Fruit fly (Drosophila melanogaster) whole organism, embryonic: Measurements from ENCODE around the gene CG43318.
A peak's percentile ranks its signal among the peaks of the same experiment; 100 is the strongest.

Experiments
- Abd-B ChIP-seq: fragments of 200-800 bp; sonication (Bioruptor generic); optimal IDR thresholded peaks from 2 replicates; lab custom pipeline; 2018; ENCODE audit warnings: missing biosample characterization, mild to moderate bottlenecking, missing genetic modification characterization, moderate library complexity
- BEAF-32 ChIP-seq: fragments of 200-800 bp; sonication (Bioruptor generic); optimal IDR thresholded peaks from 3 replicates; lab custom pipeline; 2017; ENCODE audit warnings: missing biosample characterization, missing genetic modification characterization, mild to moderate bottlenecking, moderate library complexity, missing genetic modification reagents
- CG11695 ChIP-seq: fragments of 200-800 bp; sonication (Bioruptor generic); IDR thresholded peaks from 3 replicates; pipeline ENCODE4 v1.3.6; 2022; ENCODE audit warnings: missing biosample characterization, missing genetic modification characterization
- CG12942 ChIP-seq: fragments of 200-800 bp; sonication (Bioruptor generic); optimal IDR thresholded peaks from 3 replicates; lab custom pipeline; 2016; ENCODE audit warnings: missing biosample characterization, missing genetic modification characterization
- CG13287 ChIP-seq: fragments of 200-800 bp; sonication (Bioruptor generic); IDR thresholded peaks from 2 replicates; pipeline ENCODE4 v1.3.6; 2022; ENCODE audit warnings: missing biosample characterization, missing genetic modification characterization; ENCODE audit not compliant: partially characterized antibody
- CG14014 ChIP-seq: fragments of 200-800 bp; sonication (Bioruptor generic); IDR thresholded peaks from 2 replicates; pipeline ENCODE4 v1.3.6; 2022; ENCODE audit warnings: missing biosample characterization, missing genetic modification characterization
- CG15514 ChIP-seq: fragments of 200-800 bp; sonication (Bioruptor generic); optimal IDR thresholded peaks from 3 replicates; lab custom pipeline; 2017; ENCODE audit warnings: missing biosample characterization, missing genetic modification characterization, mild to moderate bottlenecking, moderate library complexity, missing genetic modification reagents
- CG1603 ChIP-seq: fragments of 200-800 bp; sonication (Bioruptor generic); optimal IDR thresholded peaks from 2 replicates; lab custom pipeline; 2019; ENCODE audit warnings: missing biosample characterization, mild to moderate bottlenecking, missing genetic modification characterization, moderate library complexity
- CG17328 ChIP-seq: fragments of 200-800 bp; sonication (Bioruptor generic); IDR thresholded peaks from 2 replicates; pipeline ENCODE4 v1.3.6; 2022; ENCODE audit warnings: missing biosample characterization, missing genetic modification characterization
- CG17912 ChIP-seq: fragments of 200-800 bp; sonication (Bioruptor generic); optimal IDR thresholded peaks from 2 replicates; lab custom pipeline; 2018; ENCODE audit warnings: missing biosample characterization, mild to moderate bottlenecking, missing genetic modification characterization
- CG18764 ChIP-seq: fragments of 200-800 bp; sonication (Bioruptor generic); optimal IDR thresholded peaks from 3 replicates; lab custom pipeline; 2016; ENCODE audit warnings: missing biosample characterization, missing genetic modification characterization
- CG31441 ChIP-seq: fragments of 200-800 bp; sonication (Bioruptor generic); IDR thresholded peaks from 2 replicates; pipeline ENCODE4 v1.3.6; 2022; ENCODE audit warnings: missing biosample characterization, missing genetic modification characterization
- CG42726 ChIP-seq: fragments of 200-800 bp; sonication (Bioruptor generic); IDR thresholded peaks from 2 replicates; pipeline ENCODE4 v1.3.6; 2022; ENCODE audit warnings: missing biosample characterization, missing genetic modification characterization; ENCODE audit not compliant: partially characterized antibody
- CG4617 ChIP-seq: fragments of 200-800 bp; sonication (Bioruptor generic); optimal IDR thresholded peaks from 3 replicates; lab custom pipeline; 2016; ENCODE audit warnings: missing biosample characterization, missing genetic modification characterization, borderline replicate concordance
- CG7271 ChIP-seq: fragments of 200-800 bp; sonication (Bioruptor generic); optimal IDR thresholded peaks from 2 replicates; lab custom pipeline; 2018; ENCODE audit warnings: missing biosample characterization, mild to moderate bottlenecking, missing genetic modification characterization, moderate library complexity
- CG7745 ChIP-seq: fragments of 200-800 bp; sonication (Bioruptor generic); optimal IDR thresholded peaks from 2 replicates; lab custom pipeline; 2018; ENCODE audit warnings: missing biosample characterization, mild to moderate bottlenecking, missing genetic modification characterization, moderate library complexity
- Dek ChIP-seq: fragments of 200-800 bp; sonication (Bioruptor generic); optimal IDR thresholded peaks from 3 replicates; lab custom pipeline; 2019; ENCODE audit warnings: missing biosample characterization, mild to moderate bottlenecking, missing genetic modification characterization, moderate library complexity
- Dp ChIP-seq: fragments of 200-800 bp; sonication (Bioruptor generic); optimal IDR thresholded peaks from 2 replicates; lab custom pipeline; 2018; ENCODE audit warnings: missing biosample characterization, mild to moderate bottlenecking, missing genetic modification characterization, moderate library complexity
- Drgx ChIP-seq: fragments of 200-800 bp; sonication (Bioruptor generic); IDR thresholded peaks from 2 replicates; pipeline ENCODE4 v1.3.6; 2022; ENCODE audit warnings: missing biosample characterization, missing genetic modification characterization
- E2f2 ChIP-seq: fragments of 200-800 bp; sonication (Bioruptor generic); IDR thresholded peaks from 2 replicates; pipeline ENCODE4 v1.3.6; 2022; ENCODE audit warnings: missing biosample characterization, missing genetic modification characterization
- Fer3 ChIP-seq: fragments of 200-800 bp; sonication (Bioruptor generic); optimal IDR thresholded peaks from 2 replicates; lab custom pipeline; 2018; ENCODE audit warnings: missing biosample characterization, mild to moderate bottlenecking, missing genetic modification characterization, moderate library complexity
- MBD-R2 ChIP-seq: fragments of 200-800 bp; sonication (Bioruptor generic); IDR thresholded peaks from 2 replicates; pipeline ENCODE4 v1.3.6; 2022; ENCODE audit warnings: missing biosample characterization, missing genetic modification characterization
- MESR4 ChIP-seq: fragments of 200-800 bp; sonication (Bioruptor generic); optimal IDR thresholded peaks from 2 replicates; lab custom pipeline; 2018; ENCODE audit warnings: missing biosample characterization, mild to moderate bottlenecking, missing genetic modification characterization, moderate library complexity
- Xbp1 ChIP-seq: fragments of 200-800 bp; sonication (Bioruptor generic); optimal IDR thresholded peaks from 3 replicates; lab custom pipeline; 2016; ENCODE audit warnings: missing biosample characterization, mild to moderate bottlenecking, missing genetic modification characterization
- YL-1 ChIP-seq: fragments of 200-800 bp; sonication (Bioruptor generic); optimal IDR thresholded peaks from 3 replicates; lab custom pipeline; 2017; ENCODE audit warnings: missing biosample characterization, mild to moderate bottlenecking, missing genetic modification characterization
- amos ChIP-seq: fragments of 200-800 bp; sonication (Bioruptor generic); IDR thresholded peaks from 2 replicates; pipeline ENCODE4 v1.3.6; 2022; ENCODE audit warnings: missing biosample characterization, missing genetic modification characterization; ENCODE audit not compliant: partially characterized antibody
- aop ChIP-seq: fragments of 200-800 bp; sonication (Bioruptor generic); IDR thresholded peaks from 2 replicates; pipeline ENCODE4 v1.3.6; 2022; ENCODE audit warnings: missing biosample characterization, missing genetic modification characterization
- bab2 ChIP-seq: fragments of 200-800 bp; sonication (Bioruptor generic); optimal IDR thresholded peaks from 2 replicates; lab custom pipeline; 2016; ENCODE audit warnings: missing biosample characterization, missing genetic modification characterization
- bcd ChIP-seq: fragments of 200-800 bp; sonication (Bioruptor generic); optimal IDR thresholded peaks from 2 replicates; lab custom pipeline; 2017; ENCODE audit warnings: missing biosample characterization, mild to moderate bottlenecking, missing genetic modification characterization
- btn ChIP-seq: fragments of 200-800 bp; sonication (Bioruptor generic); optimal IDR thresholded peaks from 2 replicates; lab custom pipeline; 2016; ENCODE audit warnings: missing biosample characterization, missing genetic modification characterization
- crp ChIP-seq, 2 experiments: fragments of 200-800 bp; sonication (Bioruptor generic); optimal IDR thresholded peaks; 2 replicates in 1 of 2; 3 replicates in 1 of 2; lab custom pipeline; 2017; ENCODE audit warnings: missing biosample characterization in 2 of 2, missing genetic modification characterization in 2 of 2, mild to moderate bottlenecking in 1 of 2, moderate library complexity in 1 of 2
- dysf ChIP-seq: fragments of 200-800 bp; sonication (Bioruptor generic); IDR thresholded peaks from 3 replicates; pipeline ENCODE4 v1.3.6; 2022; ENCODE audit warnings: missing biosample characterization, missing genetic modification characterization
- eve ChIP-seq, 2 experiments: fragments of >200 bp; optimal IDR thresholded peaks; 2 replicates each; lab custom pipeline; 2017; ENCODE audit warnings: missing biosample characterization in 2 of 2, missing genetic modification characterization in 2 of 2
- gce ChIP-seq: fragments of 200-800 bp; sonication (Bioruptor generic); IDR thresholded peaks from 3 replicates; pipeline ENCODE4 v1.3.6; 2022; ENCODE audit warnings: missing biosample characterization, missing genetic modification characterization
- lab ChIP-seq: fragments of 200-800 bp; sonication (Bioruptor generic); optimal IDR thresholded peaks from 3 replicates; lab custom pipeline; 2017; ENCODE audit warnings: missing biosample characterization, missing genetic modification characterization, mild to moderate bottlenecking, moderate library complexity, missing genetic modification reagents
- mam ChIP-seq: fragments of 200-800 bp; sonication (Bioruptor generic); optimal IDR thresholded peaks from 3 replicates; lab custom pipeline; 2016; ENCODE audit warnings: missing biosample characterization, missing genetic modification characterization
- pfk ChIP-seq: fragments of 200-800 bp; sonication (Bioruptor generic); optimal IDR thresholded peaks from 2 replicates; lab custom pipeline; 2018; ENCODE audit warnings: missing biosample characterization, mild to moderate bottlenecking, missing genetic modification characterization, moderate library complexity
- prd ChIP-seq, 3 experiments: fragments of >200 bp in 2 of 3; fragments of 200-800 bp in 1 of 3; sonication (Bioruptor generic) in 1 of 3; optimal IDR thresholded peaks in 2 of 3; IDR thresholded peaks in 1 of 3; 2 replicates in 2 of 3; 3 replicates in 1 of 3; pipeline versions ENCODE4 v1.3.6 to Lab custom; 2017 to 2022; ENCODE audit warnings: missing biosample characterization in 1 of 3, missing genetic modification characterization in 1 of 3
- pzg ChIP-seq: fragments of 200-800 bp; sonication (Bioruptor generic); optimal IDR thresholded peaks from 3 replicates; lab custom pipeline; 2018; ENCODE audit warnings: missing biosample characterization, mild to moderate bottlenecking, missing genetic modification characterization, moderate library complexity
- rib ChIP-seq: fragments of 200-800 bp; sonication (Bioruptor generic); IDR thresholded peaks from 2 replicates; pipeline ENCODE4 v1.3.6; 2022; ENCODE audit warnings: missing biosample characterization, missing genetic modification characterization
- sens ChIP-seq: fragments of 200-800 bp; sonication (Bioruptor generic); peaks from one replicate; lab custom pipeline; 2016; ENCODE audit warnings: missing biosample characterization, missing genetic modification characterization
- sna ChIP-seq: fragments of 200-800 bp; sonication (Bioruptor generic); IDR thresholded peaks from 2 replicates; pipeline ENCODE4 v1.3.6; 2022; ENCODE audit warnings: missing biosample characterization, missing genetic modification characterization; ENCODE audit not compliant: partially characterized antibody
- sqz ChIP-seq: fragments of 200-800 bp; sonication (Bioruptor generic); optimal IDR thresholded peaks from 3 replicates; lab custom pipeline; 2018; ENCODE audit warnings: missing biosample characterization, mild to moderate bottlenecking, missing genetic modification characterization
- stwl ChIP-seq: fragments of 200-800 bp; sonication (Bioruptor generic); optimal IDR thresholded peaks from 3 replicates; lab custom pipeline; 2018; ENCODE audit warnings: missing biosample characterization, mild to moderate bottlenecking, missing genetic modification characterization, moderate library complexity
- tna ChIP-seq: fragments of 200-800 bp; sonication (Bioruptor generic); IDR thresholded peaks from 2 replicates; pipeline ENCODE4 v1.3.6; 2022; ENCODE audit warnings: missing biosample characterization, missing genetic modification characterization; ENCODE audit not compliant: partially characterized antibody
- toy ChIP-seq: fragments of 200-800 bp; sonication (Bioruptor generic); IDR thresholded peaks from 2 replicates; pipeline ENCODE4 v1.3.6; 2022; ENCODE audit warnings: missing biosample characterization, missing genetic modification characterization
- trem ChIP-seq: fragments of 200-800 bp; optimal IDR thresholded peaks from 3 replicates; lab custom pipeline; 2019; ENCODE audit warnings: missing biosample characterization, mild to moderate bottlenecking, missing genetic modification characterization, moderate library complexity
- vnd ChIP-seq: fragments of 200-800 bp; sonication (Bioruptor generic); IDR thresholded peaks from 3 replicates; pipeline ENCODE4 v1.3.6; 2022; ENCODE audit warnings: missing biosample characterization, missing genetic modification characterization; ENCODE audit not compliant: partially characterized antibody
- zf30C ChIP-seq: fragments of 200-800 bp; sonication (Bioruptor generic); optimal IDR thresholded peaks from 3 replicates; lab custom pipeline; 2018; ENCODE audit warnings: missing biosample characterization, mild to moderate bottlenecking, missing genetic modification characterization

Gene CG43318

DNA sequence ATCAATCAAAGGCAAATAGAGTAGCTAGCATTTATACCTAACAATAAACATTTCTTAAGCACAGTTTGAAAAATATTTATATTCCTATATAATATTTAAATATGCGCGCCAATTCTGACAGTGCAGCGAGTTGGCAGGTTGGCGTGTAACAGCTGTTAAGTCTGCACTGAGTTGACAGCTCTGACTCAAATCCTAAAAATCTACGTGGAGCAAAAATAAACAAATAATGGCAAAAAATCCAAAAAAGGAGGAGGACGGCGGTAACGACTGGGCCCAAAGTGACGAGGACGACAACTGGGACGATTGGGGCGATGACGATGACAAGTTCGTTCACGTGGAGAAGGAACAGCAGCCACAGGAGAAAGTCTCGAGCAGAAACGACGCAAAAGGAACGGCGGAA is 46.7 kb downstream of the CG43318 start, which contains the start of gene CG9590:
Gene CG9590 (plus strand): TSS at position 166 of the 400 bp plus-strand sequence.
- TF ChIP-seq CG4617 (GFP tag; lab: Kevin White, UChicago) (peak; percentile 19), rib (no peak), pfk (no peak), Xbp1 (GFP tag; lab: Kevin White, UChicago) (peak; percentile 38), CG7271 (tag; lab: Kevin White, UChicago) (no peak), bcd (GFP tag; lab: Kevin White, UChicago) (no peak), vnd (GFP tag; lab: Robert Waterston, UW) (no peak), stwl (tag; lab: Kevin White, UChicago) (peak; percentile 43), pzg (GFP tag; lab: Kevin White, UChicago) (peak; percentile 43), Abd-B (GFP tag; lab: Kevin White, UChicago) (no peak), MESR4 (GFP tag; lab: Kevin White, UChicago) (peak; percentile 57), CG1603 (peak; percentile 18), eve (GFP tag; optimal IDR thresholded peaks at IDR 0.05; lab: Kevin White, UChicago) (no peak), CG12942 (no peak), CG18764 (GFP tag; lab: Kevin White, UChicago) (no peak), CG13287 (GFP tag; lab: Robert Waterston, UW) (peak; percentile 34; the same call in 1 of the 2 replicates), Drgx (no peak), crp (GFP tag; optimal IDR thresholded peaks at IDR 0.05; lab: Kevin White, UChicago) (peak; percentile 61 to 92), sna (GFP tag; lab: Robert Waterston, UW) (0 out of 2 replicates have a peak, but pooled peaks have one; percentile 46), zf30C (GFP tag; lab: Kevin White, UChicago) (no peak), sens (GFP tag; lab: Kevin White, UChicago) (no peak), CG17912 (GFP tag; lab: Kevin White, UChicago) (no peak), CG7745 (tag; lab: Kevin White, UChicago) (no peak), CG11695 (GFP tag; lab: Robert Waterston, UW) (no peak), trem (peak; percentile 99), toy (no peak), MBD-R2 (GFP tag; lab: Robert Waterston, UW) (peak; percentile 87), amos (GFP tag; lab: Robert Waterston, UW) (peak; percentile 9; the same call in 1 of the 2 replicates), YL-1 (peak; percentile 54), BEAF-32 (GFP tag; lab: Kevin White, UChicago) (peak; percentile 8), Dp (GFP tag; lab: Kevin White, UChicago) (peak; percentile 89), CG15514 (GFP tag; lab: Kevin White, UChicago) (peak; percentile 1), E2f2 (GFP tag; lab: Robert Waterston, UW) (peak; percentile 96)

DNA sequence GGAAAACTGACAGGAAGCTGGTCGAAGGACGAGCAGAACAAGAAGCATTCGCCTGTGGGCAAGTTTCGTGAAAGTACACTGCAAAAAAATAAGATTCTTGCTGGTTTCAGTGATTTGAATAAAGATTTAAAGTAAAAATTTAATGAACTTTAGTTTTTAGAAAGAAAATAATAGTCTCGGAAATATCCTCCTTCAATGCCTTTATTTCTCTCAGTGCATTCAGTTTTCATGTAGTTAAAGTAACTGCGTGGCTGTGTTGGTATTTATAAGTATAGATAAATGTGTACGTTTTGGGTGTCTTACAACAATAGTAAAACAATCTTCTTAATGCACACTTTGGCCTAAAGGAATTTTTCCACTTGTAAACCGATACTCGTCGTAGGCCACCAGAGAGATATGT is 48.9 kb downstream of the CG43318 start:
- TF ChIP-seq Fer3 (peak; percentile 1), dysf (GFP tag; lab: Robert Waterston, UW) (0 out of 3 replicates have a peak, but pooled peaks have one; percentile 19), CG17328 (GFP tag; lab: Robert Waterston, UW) (0 out of 2 replicates have a peak, but pooled peaks have one; percentile 21), CG14014 (GFP tag; lab: Robert Waterston, UW) (0 out of 2 replicates have a peak, but pooled peaks have one; percentile 11), aop (GFP tag; lab: Robert Waterston, UW) (no peak), mam (GFP tag; lab: Kevin White, UChicago) (no peak), CG42726 (GFP tag; lab: Robert Waterston, UW) (no peak), gce (GFP tag; lab: Robert Waterston, UW) (no peak), tna (no peak), Dek (tag; lab: Kevin White, UChicago) (no peak), sens (GFP tag; lab: Kevin White, UChicago) (peak; percentile 56), sqz (GFP tag; lab: Kevin White, UChicago) (no peak), lab (peak; percentile 18), btn (GFP tag; lab: Kevin White, UChicago) (no peak), bab2 (GFP tag; lab: Kevin White, UChicago) (peak; percentile 0), prd (optimal IDR thresholded peaks at IDR 0.05; lab: Kevin White, UChicago) (no peak), prd (GFP tag; IDR thresholded peaks at IDR 0.05; lab: Robert Waterston, UW) (0 out of 3 replicates have a peak, but pooled peaks have one; percentile 26), CG15514 (GFP tag; lab: Kevin White, UChicago) (no peak), CG31441 (no peak)
